Fruit fly (Drosophila melanogaster) whole organism, prepupa: ENCODE measurements around the gene Saysd1.
A peak's percentile ranks its signal among the peaks of the same experiment; 100 is the strongest.

Source experiments
- Blimp-1 ChIP-seq: fragments of 200-800 bp; sonication (Bioruptor generic); optimal IDR thresholded peaks from 3 replicates; lab custom pipeline; 2017; ENCODE audit warnings: missing biosample characterization, missing genetic modification characterization, mild to moderate bottlenecking, moderate library complexity, missing genetic modification reagents
- CG10669 ChIP-seq: fragments of 200-800 bp; sonication (Bioruptor generic); optimal IDR thresholded peaks from 3 replicates; lab custom pipeline; 2018; ENCODE audit warnings: missing biosample characterization, mild to moderate bottlenecking, missing genetic modification characterization, moderate library complexity
- CG11762 ChIP-seq: fragments of 200-800 bp; sonication (Bioruptor generic); optimal IDR thresholded peaks from 3 replicates; lab custom pipeline; 2016; ENCODE audit warnings: missing biosample characterization, missing genetic modification characterization; ENCODE audit not compliant: insufficient read depth
- CG11902 ChIP-seq: fragments of 200-800 bp; sonication (Bioruptor generic); optimal IDR thresholded peaks from 3 replicates; lab custom pipeline; 2016; ENCODE audit warnings: missing biosample characterization, missing genetic modification characterization
- CG15336 ChIP-seq: fragments of 200-800 bp; sonication (Bioruptor generic); IDR thresholded peaks from 2 replicates; pipeline ENCODE4 v1.3.6; 2022; ENCODE audit warnings: missing biosample characterization, missing genetic modification characterization
- CG1621 ChIP-seq: fragments of 200-800 bp; sonication (Bioruptor generic); optimal IDR thresholded peaks from 3 replicates; lab custom pipeline; 2018; ENCODE audit warnings: missing biosample characterization, mild to moderate bottlenecking, missing genetic modification characterization
- CG3032 ChIP-seq: fragments of 200-800 bp; optimal IDR thresholded peaks from 2 replicates; lab custom pipeline; 2019; ENCODE audit warnings: missing biosample characterization, mild to moderate bottlenecking, missing genetic modification characterization, moderate library complexity
- CG31627 ChIP-seq: fragments of 200-800 bp; sonication (Bioruptor generic); optimal IDR thresholded peaks from 3 replicates; lab custom pipeline; 2016; ENCODE audit warnings: missing biosample characterization, missing genetic modification characterization
- CG32006 ChIP-seq: fragments of 200-800 bp; sonication (Bioruptor generic); optimal IDR thresholded peaks from 3 replicates; lab custom pipeline; 2017; ENCODE audit warnings: missing biosample characterization, mild to moderate bottlenecking, missing genetic modification characterization
- CG34406 ChIP-seq: fragments of 200-800 bp; sonication (Bioruptor generic); optimal IDR thresholded peaks from 3 replicates; lab custom pipeline; 2016; ENCODE audit warnings: missing biosample characterization, missing genetic modification characterization
- CG3919 ChIP-seq: fragments of 200-800 bp; sonication (Bioruptor generic); optimal IDR thresholded peaks from 3 replicates; lab custom pipeline; 2016; ENCODE audit warnings: missing biosample characterization, missing genetic modification characterization
- CG4318 ChIP-seq: fragments of 200-800 bp; sonication (Bioruptor generic); optimal IDR thresholded peaks from 3 replicates; lab custom pipeline; 2017; ENCODE audit warnings: missing biosample characterization, mild to moderate bottlenecking, missing genetic modification characterization
- CG6163 ChIP-seq: fragments of 200-800 bp; sonication (Bioruptor generic); IDR thresholded peaks from 3 replicates; pipeline ENCODE4 v1.3.6; 2022; ENCODE audit warnings: missing biosample characterization, missing genetic modification characterization
- CG6276 ChIP-seq: fragments of 200-800 bp; sonication (Bioruptor generic); optimal IDR thresholded peaks from 2 replicates; lab custom pipeline; 2017; ENCODE audit warnings: missing biosample characterization, mild to moderate bottlenecking, missing genetic modification characterization
- CG6792 ChIP-seq: fragments of 200-800 bp; sonication (Bioruptor generic); optimal IDR thresholded peaks from 3 replicates; lab custom pipeline; 2016; ENCODE audit warnings: missing biosample characterization, missing genetic modification characterization
- CG6808 ChIP-seq: fragments of 200-800 bp; sonication (Bioruptor generic); optimal IDR thresholded peaks from 3 replicates; lab custom pipeline; 2017; ENCODE audit warnings: missing biosample characterization, missing genetic modification characterization, mild to moderate bottlenecking, moderate library complexity, missing genetic modification reagents
- CG6854 ChIP-seq: fragments of 200-800 bp; sonication (Bioruptor generic); optimal IDR thresholded peaks from 2 replicates; lab custom pipeline; 2017; ENCODE audit warnings: missing biosample characterization, mild to moderate bottlenecking, missing genetic modification characterization
- CG8119 ChIP-seq: fragments of 200-800 bp; sonication (Bioruptor generic); IDR thresholded peaks from 3 replicates; pipeline ENCODE4 v1.3.6; 2022; ENCODE audit warnings: missing biosample characterization, missing genetic modification characterization
- CG8632 ChIP-seq: fragments of 200-800 bp; sonication (Bioruptor generic); optimal IDR thresholded peaks from 3 replicates; lab custom pipeline; 2016; ENCODE audit warnings: missing biosample characterization, missing genetic modification characterization
- Eip75B ChIP-seq: fragments of 200-800 bp; sonication (Bioruptor generic); optimal IDR thresholded peaks from 3 replicates; lab custom pipeline; 2016; ENCODE audit warnings: missing biosample characterization, missing genetic modification characterization
- Eip78C ChIP-seq: fragments of 200-800 bp; sonication (Bioruptor generic); peaks from one replicate; lab custom pipeline; 2016; ENCODE audit warnings: missing biosample characterization, missing genetic modification characterization
- Ets96B ChIP-seq: fragments of 200-800 bp; optimal IDR thresholded peaks from 2 replicates; lab custom pipeline; 2019; ENCODE audit warnings: missing biosample characterization, mild to moderate bottlenecking, missing genetic modification characterization, moderate library complexity
- Hr38 ChIP-seq: sonication (Bioruptor generic); optimal IDR thresholded peaks from 2 replicates; lab custom pipeline; 2016; ENCODE audit warnings: missing biosample characterization, missing genetic modification characterization
- Hr39 ChIP-seq: fragments of 200-800 bp; sonication (Bioruptor generic); optimal IDR thresholded peaks from 2 replicates; lab custom pipeline; 2016; ENCODE audit warnings: missing biosample characterization, missing genetic modification characterization
- Hr4 ChIP-seq: fragments of 200-800 bp; sonication (Bioruptor generic); optimal IDR thresholded peaks from 3 replicates; lab custom pipeline; 2016; ENCODE audit warnings: missing biosample characterization, missing genetic modification characterization
- Lpt ChIP-seq: fragments of 200-800 bp; sonication (Bioruptor generic); optimal IDR thresholded peaks from 3 replicates; lab custom pipeline; 2016; ENCODE audit warnings: missing biosample characterization, missing genetic modification characterization
- OdsH ChIP-seq: fragments of 200-800 bp; sonication (Bioruptor generic); optimal IDR thresholded peaks from 3 replicates; lab custom pipeline; 2016; ENCODE audit warnings: missing biosample characterization, missing genetic modification characterization
- Sox14 ChIP-seq: fragments of 200-800 bp; sonication (Bioruptor generic); optimal IDR thresholded peaks from 3 replicates; lab custom pipeline; 2016; ENCODE audit warnings: missing biosample characterization, missing genetic modification characterization
- Sox15 ChIP-seq: fragments of 200-800 bp; sonication (Bioruptor generic); optimal IDR thresholded peaks from 3 replicates; lab custom pipeline; 2016; ENCODE audit warnings: missing biosample characterization, missing genetic modification characterization
- achi ChIP-seq: fragments of 200-800 bp; sonication (Bioruptor generic); optimal IDR thresholded peaks from 3 replicates; lab custom pipeline; 2016; ENCODE audit warnings: missing biosample characterization, missing genetic modification characterization
- acj6 ChIP-seq: fragments of 200-800 bp; sonication (Bioruptor generic); optimal IDR thresholded peaks from 3 replicates; lab custom pipeline; 2016; ENCODE audit warnings: missing biosample characterization, missing genetic modification characterization
- cyc ChIP-seq: fragments of 200-800 bp; sonication (Bioruptor generic); optimal IDR thresholded peaks from 3 replicates; lab custom pipeline; 2016; ENCODE audit warnings: missing biosample characterization, missing genetic modification characterization
- dac ChIP-seq: fragments of 200-800 bp; sonication (Bioruptor generic); optimal IDR thresholded peaks from 2 replicates; lab custom pipeline; 2017; ENCODE audit warnings: missing biosample characterization, mild to moderate bottlenecking, missing genetic modification characterization
- eg ChIP-seq: fragments of 200-800 bp; sonication (Bioruptor generic); IDR thresholded peaks from 3 replicates; pipeline ENCODE4 v1.3.6; 2022; ENCODE audit warnings: missing biosample characterization, missing genetic modification characterization
- esn ChIP-seq: fragments of 200-800 bp; sonication (Bioruptor generic); optimal IDR thresholded peaks from 2 replicates; lab custom pipeline; 2016; ENCODE audit warnings: missing biosample characterization, mild to moderate bottlenecking, missing genetic modification characterization, moderate library complexity
- fd59A ChIP-seq: fragments of 200-800 bp; sonication (Bioruptor generic); optimal IDR thresholded peaks from 2 replicates; lab custom pipeline; 2017; ENCODE audit warnings: missing biosample characterization, mild to moderate bottlenecking, missing genetic modification characterization, missing genetic modification reagents
- fd85E ChIP-seq: fragments of 200-800 bp; sonication (Bioruptor generic); optimal IDR thresholded peaks from 3 replicates; lab custom pipeline; 2016; ENCODE audit warnings: missing biosample characterization, missing genetic modification characterization
- lz ChIP-seq: fragments of 200-800 bp; sonication (Bioruptor generic); optimal IDR thresholded peaks from 3 replicates; lab custom pipeline; 2016; ENCODE audit warnings: missing biosample characterization, missing genetic modification characterization
- salr ChIP-seq, 2 experiments: fragments of 200-800 bp; sonication (Bioruptor generic); optimal IDR thresholded peaks; 3 replicates each; lab custom pipeline; 2016 to 2018; ENCODE audit warnings: missing biosample characterization in 2 of 2, missing genetic modification characterization in 2 of 2, mild to moderate bottlenecking in 1 of 2
- spab ChIP-seq: fragments of 200-800 bp; sonication (Bioruptor generic); optimal IDR thresholded peaks from 2 replicates; lab custom pipeline; 2017; ENCODE audit warnings: missing biosample characterization, mild to moderate bottlenecking, missing genetic modification characterization, missing genetic modification reagents
- ss ChIP-seq, 2 experiments: fragments of 200-800 bp; sonication (Bioruptor generic); optimal IDR thresholded peaks; 2 replicates in 1 of 2; 3 replicates in 1 of 2; lab custom pipeline; 2017 to 2018; ENCODE audit warnings: mild to moderate bottlenecking in 2 of 2, missing biosample characterization in 2 of 2, missing genetic modification characterization in 2 of 2, moderate library complexity in 1 of 2
- vri ChIP-seq: fragments of 200-800 bp; sonication (Bioruptor generic); optimal IDR thresholded peaks from 3 replicates; lab custom pipeline; 2016; ENCODE audit warnings: missing biosample characterization, mild to moderate bottlenecking, missing genetic modification characterization

The Saysd1 gene

DNA sequence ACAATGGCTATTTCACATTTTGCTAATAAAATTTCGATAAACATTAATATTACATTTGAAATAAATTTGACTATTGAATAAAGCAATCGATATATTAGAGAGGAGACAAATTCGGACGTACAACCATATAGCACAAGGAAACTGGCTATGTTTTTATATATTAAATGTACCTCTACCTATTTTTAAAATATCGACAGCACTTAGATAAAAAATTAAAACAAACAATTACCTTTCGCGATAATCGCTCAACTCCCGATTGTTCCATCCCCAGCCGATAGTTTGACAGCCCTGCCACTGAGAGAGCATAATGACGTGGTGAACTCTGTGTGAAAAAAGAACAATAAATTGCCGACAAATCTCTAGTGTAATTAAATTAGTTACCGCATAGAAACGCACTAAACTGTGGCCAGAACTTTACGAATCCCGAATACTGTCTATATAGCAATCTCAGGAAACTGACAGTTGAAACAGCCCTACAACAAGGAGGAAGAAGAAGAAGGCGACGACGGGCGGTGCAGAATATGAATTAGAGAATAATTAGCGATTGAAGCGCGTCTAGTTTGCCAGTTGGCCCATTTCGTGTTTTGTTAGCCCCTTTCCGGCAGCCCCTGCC is 43.7 kb upstream of the Saysd1 start, which contains the start of gene CG11857 (continued):
- TF ChIP-seq Ets96B (tag; lab: Kevin White, UChicago) (peak; percentile 94), Hr38 (peak; percentile 82), fd59A (peak; percentile 91), CG11762 (peak; percentile 90), CG6808 (GFP tag; lab: Kevin White, UChicago) (no peak), cyc (GFP tag; lab: Kevin White, UChicago) (peak; percentile 97), CG15336 (GFP tag; lab: Robert Waterston, UW) (peak; percentile 93), CG8632 (GFP tag; lab: Kevin White, UChicago) (peak; percentile 92), CG1621 (tag; lab: Kevin White, UChicago) (peak; percentile 93), CG3032 (tag; lab: Kevin White, UChicago) (peak; percentile 98), CG31627 (GFP tag; lab: Kevin White, UChicago) (peak; percentile 98), lz (GFP tag; lab: Kevin White, UChicago) (peak; percentile 98), ss (GFP tag; optimal IDR thresholded peaks at IDR 0.05; lab: Kevin White, UChicago) (peak in 1 of 2 experiments; percentile 91), eg (GFP tag; lab: Robert Waterston, UW) (peak; percentile 98), CG6792 (GFP tag; lab: Kevin White, UChicago) (peak; percentile 94), dac (GFP tag; lab: Kevin White, UChicago) (peak; percentile 94), acj6 (GFP tag; lab: Kevin White, UChicago) (peak; percentile 97)
- TF ChIP-seq, all 60 proteins: peak for 52

DNA sequence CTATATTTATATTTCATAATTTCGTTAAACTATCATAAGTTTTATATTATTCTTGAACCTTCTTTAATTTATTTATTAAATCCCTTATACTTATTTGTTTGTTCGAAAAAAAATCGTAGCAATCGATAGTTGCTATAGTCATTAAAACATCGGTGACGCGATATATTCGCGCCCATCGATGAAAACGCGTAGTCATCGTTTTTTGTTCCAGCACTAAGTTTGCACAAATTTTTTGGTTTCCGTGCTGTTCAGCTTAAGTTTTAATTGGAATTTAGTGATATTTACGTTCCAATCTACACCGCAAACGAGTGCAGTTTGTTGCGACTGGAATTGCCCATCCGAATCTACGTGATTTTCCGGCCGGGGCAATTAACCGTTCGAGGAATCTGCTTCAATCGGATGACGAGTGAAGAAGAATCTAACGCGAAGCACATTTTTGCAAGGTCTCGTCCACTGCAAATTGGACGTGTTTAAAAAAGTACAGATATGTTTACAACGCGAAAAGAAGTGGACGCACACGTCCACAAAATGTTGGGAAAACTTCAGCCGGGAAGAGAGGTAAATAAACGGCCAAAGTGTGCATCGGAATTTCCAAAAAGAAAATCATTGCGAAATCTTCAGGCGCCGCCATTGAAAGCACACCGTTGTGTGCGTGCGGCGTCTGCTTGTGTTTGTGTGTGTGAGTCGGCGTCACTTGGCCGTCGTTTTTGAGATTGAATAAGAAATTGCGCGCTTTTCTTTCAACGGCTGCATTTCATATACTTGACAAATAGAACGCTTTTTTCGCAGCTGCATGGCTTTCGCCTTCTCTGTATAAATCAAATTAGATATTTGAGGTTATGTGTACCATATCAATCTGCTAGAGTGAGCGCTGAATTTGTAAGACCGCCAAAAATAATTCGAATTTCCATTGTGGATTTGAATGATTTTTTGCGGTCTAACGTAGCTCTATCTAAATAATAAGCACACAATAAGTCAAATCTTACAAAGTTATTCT is 34.5 kb upstream of the Saysd1 start, which contains the start of gene Nup358:
TSS of gene Nup358 (plus strand) at position 204 of the 997 bp plus-strand sequence.
- TF ChIP-seq esn (GFP tag; lab: Kevin White, UChicago) (peak; percentile 37), salr (GFP tag; optimal IDR thresholded peaks at IDR 0.05; lab: Kevin White, UChicago) (no peak), CG3919 (GFP tag; lab: Kevin White, UChicago) (no peak), CG8119 (no peak), CG31627 (GFP tag; lab: Kevin White, UChicago) (peak; percentile 4)

DNA sequence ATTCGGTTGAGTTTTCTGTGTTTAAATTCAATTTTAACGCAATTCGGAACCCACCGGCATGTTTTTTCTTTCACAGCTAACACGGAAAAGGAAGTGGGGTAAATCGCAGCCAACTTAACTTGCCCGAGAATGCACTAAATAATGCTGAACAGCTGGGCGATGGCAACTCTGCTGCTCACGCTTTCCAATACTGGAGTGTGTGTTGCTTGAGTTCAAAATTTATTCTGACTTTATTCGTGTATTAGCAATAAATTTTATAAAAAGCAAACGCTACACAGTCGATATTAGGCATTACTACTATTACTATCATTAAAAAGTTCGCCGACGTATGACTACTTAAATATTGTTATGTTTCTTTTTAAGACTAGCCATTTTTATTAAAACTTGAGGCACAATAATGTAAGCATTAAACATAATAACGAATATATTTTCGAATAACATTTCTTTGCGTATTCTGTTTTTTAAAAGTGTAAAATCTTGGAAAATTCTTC is 32.4 kb upstream of the Saysd1 start, which contains the start of the genes RpS27 and Nup37:
TSS of gene RpS27 (minus strand) at position 136 of the 491 bp plus-strand sequence.
TSS of gene Nup37 (plus strand) at position 280 of the 491 bp plus-strand sequence.
- TF ChIP-seq CG6854 (GFP tag; lab: Kevin White, UChicago) (peak; percentile 98), fd85E (GFP tag; lab: Kevin White, UChicago) (peak; percentile 89), Hr39 (peak; percentile 97), CG31627 (GFP tag; lab: Kevin White, UChicago) (peak; percentile 97), Hr4 (GFP tag; lab: Kevin White, UChicago) (no peak), spab (GFP tag; lab: Kevin White, UChicago) (peak; percentile 76), OdsH (GFP tag; lab: Kevin White, UChicago) (peak; percentile 92), CG32006 (GFP tag; lab: Kevin White, UChicago) (peak; percentile 75), CG34406 (GFP tag; lab: Kevin White, UChicago) (peak; percentile 92), Lpt (GFP tag; lab: Kevin White, UChicago) (no peak), CG10669 (peak; percentile 87), CG8119 (peak; percentile 57; the same call in 2 of the 3 replicates), Eip78C (peak; percentile 97), salr (GFP tag; optimal IDR thresholded peaks at IDR 0.05; lab: Kevin White, UChicago) (peak in 1 of 2 experiments; percentile 98), Sox15 (peak; percentile 92), CG1621 (tag; lab: Kevin White, UChicago) (peak; percentile 90), acj6 (GFP tag; lab: Kevin White, UChicago) (peak; percentile 92), CG3032 (tag; lab: Kevin White, UChicago) (peak; percentile 88), Sox14 (GFP tag; lab: Kevin White, UChicago) (peak; percentile 91), CG4318 (GFP tag; lab: Kevin White, UChicago) (no peak), lz (GFP tag; lab: Kevin White, UChicago) (peak; percentile 98), Eip75B (peak; percentile 96), Blimp-1 (GFP tag; lab: Kevin White, UChicago) (peak; percentile 90), achi (GFP tag; lab: Kevin White, UChicago) (peak; percentile 93), CG3919 (GFP tag; lab: Kevin White, UChicago) (peak; percentile 98), CG11902 (GFP tag; lab: Kevin White, UChicago) (peak; percentile 93), eg (GFP tag; lab: Robert Waterston, UW) (peak; percentile 93), ss (GFP tag; optimal IDR thresholded peaks at IDR 0.05; lab: Kevin White, UChicago) (peak; percentile 85 to 93), vri (peak; percentile 96), CG6276 (GFP tag; lab: Kevin White, UChicago) (no peak), CG6163 (GFP tag; lab: Robert Waterston, UW) (peak; percentile 96)
